Worm (Caenorhabditis elegans): ENCODE measurements around the gene asna-1.

The asna-1 gene

ce11 chrIII:8867922-8868655 lies 26.8 kb upstream of the asna-1 start (continued):
- TF ChIP-seq lin-39 (tag; optimal IDR thresholded peaks at IDR 0.05) (no peak), Y105C5A.15 (GFP tag; IDR thresholded peaks at IDR 0.05) (no peak), mdl-1 (tag; optimal IDR thresholded peaks at IDR 0.05) (peak in 1 of 2 experiments; percentile 67), attf-4 (tag; optimal IDR thresholded peaks at IDR 0.05) (no peak), dmd-6 (GFP tag; IDR thresholded peaks at IDR 0.05) (peak; percentile 91)

- TF ChIP-seq nhr-76 (tag; optimal IDR thresholded peaks at IDR 0.05): no peak
- peak; percentile 94 for TF ChIP-seq aha-1 (tag)
These were observed 25.2 kb upstream of the asna-1 start for ce11 chrIII:8869663-8870062.

- TF ChIP-seq mep-1 (tag; optimal IDR thresholded peaks at IDR 0.05): peak; percentile 6
- peak; percentile 48 for TF ChIP-seq vab-7 (GFP tag; IDR thresholded peaks at IDR 0.05)
- TF ChIP-seq Y105C5A.15 (GFP tag; IDR thresholded peaks at IDR 0.05): no peak
- 0 out of 2 replicates have a peak, but pooled peaks have one; percentile 58 for TF ChIP-seq F26F4.8 (GFP tag; conservative IDR thresholded peaks at IDR 0.05)
- no peak for TF ChIP-seq zfp-2 (tag; optimal IDR thresholded peaks at IDR 0.05)
- no peak for TF ChIP-seq spr-1 (tag; optimal IDR thresholded peaks at IDR 0.05)
- TF ChIP-seq egl-43 (GFP tag; IDR thresholded peaks at IDR 0.05): peak; percentile 61; the same call in 1 of the 2 replicates
- TF ChIP-seq F44E2.7 (GFP tag; IDR thresholded peaks at IDR 0.05): no peak
- TF ChIP-seq pha-4 (GFP tag; IDR thresholded peaks at IDR 0.05): 0 out of 2 replicates have a peak, but pooled peaks have one; percentile 10
- no peak for TF ChIP-seq pha-4 (tag; optimal IDR thresholded peaks at IDR 0.05)
- TF ChIP-seq rbr-2 (tag; optimal IDR thresholded peaks at IDR 0.05): peak; percentile 34
- TF ChIP-seq T26A8.4 (GFP tag; IDR thresholded peaks at IDR 0.05): peak; percentile 40; the same call in 1 of the 2 replicates
- peak; percentile 42 for TF ChIP-seq hmg-1.1 (GFP tag; IDR thresholded peaks at IDR 0.05)
- peak; percentile 33; the same call in 1 of the 2 replicates for TF ChIP-seq lim-7 (GFP tag; IDR thresholded peaks at IDR 0.05)
- peak; percentile 47 for TF ChIP-seq F37D6.2 (tag; optimal IDR thresholded peaks at IDR 0.05)
- peak; percentile 18 for TF ChIP-seq spr-3 (GFP tag; optimal IDR thresholded peaks at IDR 0.05)
- peak; percentile 72; the same call in 1 of the 2 replicates for TF ChIP-seq ctbp-1 (GFP tag; IDR thresholded peaks at IDR 0.05)
These were observed 21.8 kb upstream of the asna-1 start for ce11 chrIII:8873045-8873457.

ce11 chrIII:8873990-8874668 lies 20.8 kb upstream of the asna-1 start:
- TF ChIP-seq set-16 (GFP tag; IDR thresholded peaks at IDR 0.05) (peak; percentile 82), nhr-111 (GFP tag; optimal IDR thresholded peaks at IDR 0.05) (peak; percentile 32), nhr-28 (tag; optimal IDR thresholded peaks at IDR 0.05) (peak; percentile 71), ceh-20 (GFP tag; IDR thresholded peaks at IDR 0.05) (peak; percentile 63; the same call in 1 of the 2 replicates), pha-4 (GFP tag; IDR thresholded peaks at IDR 0.05) (no peak), pha-4 (tag; optimal IDR thresholded peaks at IDR 0.05) (no peak), nhr-11 (tag; optimal IDR thresholded peaks at IDR 0.05) (peak; percentile 87), spr-3 (GFP tag; optimal IDR thresholded peaks at IDR 0.05) (no peak), tra-1 (GFP tag; IDR thresholded peaks at IDR 0.05) (0 out of 2 replicates have a peak, but pooled peaks have one; percentile 5), mxl-3 (GFP tag; optimal IDR thresholded peaks at IDR 0.05) (peak; percentile 43), ztf-7 (tag; optimal IDR thresholded peaks at IDR 0.05) (peak; percentile 22), ama-1 (optimal IDR thresholded peaks at IDR 0.05) (peak; percentile 94), lin-38 (GFP tag; IDR thresholded peaks at IDR 0.05) (0 out of 2 replicates have a peak, but pooled peaks have one; percentile 49), rbr-2 (tag; optimal IDR thresholded peaks at IDR 0.05) (peak; percentile 87), hif-1 (tag; optimal IDR thresholded peaks at IDR 0.05) (peak in 1 of 2 experiments; percentile 55), F49E8.2 (tag; optimal IDR thresholded peaks at IDR 0.05; ENCODE audit: borderline replicate concordance) (no peak), lin-13 (GFP tag; optimal IDR thresholded peaks at IDR 0.05) (peak; percentile 43), ceh-44 (GFP tag; IDR thresholded peaks at IDR 0.05) (no peak), mep-1 (tag; optimal IDR thresholded peaks at IDR 0.05) (peak; percentile 93), hlh-30 (tag; optimal IDR thresholded peaks at IDR 0.05; ENCODE audit: insufficient read depth) (peak; percentile 56), ZK337.2 (GFP tag; IDR thresholded peaks at IDR 0.05) (no peak), zip-2 (tag; optimal IDR thresholded peaks at IDR 0.05) (no peak), nhr-76 (tag; optimal IDR thresholded peaks at IDR 0.05) (no peak), mes-2 (tag; optimal IDR thresholded peaks at IDR 0.05; ENCODE audit: poor library complexity, severe bottlenecking) (peak; percentile 60), mdl-1 (tag; optimal IDR thresholded peaks at IDR 0.05) (peak in 1 of 2 experiments; percentile 72), mxl-2 (GFP tag; conservative IDR thresholded peaks at IDR 0.05) (no peak), hmg-1.1 (GFP tag; IDR thresholded peaks at IDR 0.05) (peak; percentile 86)

Measured in whole organism, L4 larva.